Fruit fly (Drosophila melanogaster) S2 (cell line): ENCODE results near the gene Ipo9.

Source experiments
- CG8478 ChIP-seq: fragments of >200 bp; optimal IDR thresholded peaks from 2 replicates; lab custom pipeline; 2018
- CTCF ChIP-seq, 2 experiments: fragments of >200 bp; optimal IDR thresholded peaks; 2 replicates each; lab custom pipeline; 2018

DNA sequence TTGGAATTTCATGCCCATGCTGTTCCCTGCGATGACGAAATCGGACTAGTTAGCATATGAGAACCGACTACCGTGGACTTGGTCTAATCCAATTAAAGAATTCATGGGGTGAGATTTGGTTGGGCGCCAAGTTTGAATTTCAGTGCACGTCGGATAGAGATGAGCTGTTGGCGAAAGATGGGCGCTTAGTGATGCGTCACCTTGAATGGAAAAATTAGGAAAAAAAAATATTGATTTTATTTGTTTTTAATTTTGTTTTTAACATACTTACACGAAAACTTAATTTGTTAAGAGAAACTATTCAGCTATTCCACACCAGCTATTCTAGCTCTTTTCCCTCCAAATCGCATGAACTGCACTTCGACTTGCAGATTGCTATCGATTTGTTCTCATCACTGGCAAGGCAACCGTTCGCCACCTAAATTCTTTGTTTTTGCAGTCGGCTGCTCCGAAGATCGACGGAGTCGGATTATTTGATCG, 9.4 kb downstream of the Ipo9 start, which contains the start of the genes ninaG and Sptz:
- TF ChIP-seq CG8478 (lab: Kevin White, UChicago) (no peak), CTCF (optimal IDR thresholded peaks at IDR 0.05; lab: Kevin White, UChicago) (no peak)
